Worm (Caenorhabditis elegans) whole organism, L1 larva: Measurements from ENCODE around the gene srd-36.

Experiments used
- F16B12.6 ChIP-seq: fragments of 150-350 bp; optimal IDR thresholded peaks from 2 replicates; lab custom pipeline; 2014; ENCODE audit warnings: missing biosample characterization, missing genetic modification characterization
- aly-2 ChIP-seq: fragments of 150-350 bp; optimal IDR thresholded peaks from 2 replicates; lab custom pipeline; 2014; ENCODE audit warnings: missing biosample characterization, missing genetic modification characterization
- ceh-82 ChIP-seq, 3 experiments: fragments of 150-350 bp in 1 of 3; sonication (generic microtip) in 2 of 3; optimal IDR thresholded peaks; 2 replicates each; lab custom pipeline; 2014 to 2017; ENCODE audit warnings: missing biosample characterization in 3 of 3, missing genetic modification characterization in 3 of 3
- ces-1 ChIP-seq: fragments of 150-350 bp; optimal IDR thresholded peaks from 2 replicates; lab custom pipeline; 2014; ENCODE audit warnings: missing biosample characterization, missing genetic modification reagents, missing genetic modification characterization
- dpl-1 ChIP-seq, 3 experiments: fragments of 150-350 bp in 2 of 3; sonication (generic microtip) in 1 of 3; optimal IDR thresholded peaks; 2 replicates each; lab custom pipeline; 2014 to 2017; ENCODE audit warnings: missing biosample characterization in 3 of 3, missing genetic modification characterization in 3 of 3, missing genetic modification reagents in 3 of 3
- dsc-1 ChIP-seq: sonication (generic microtip); optimal IDR thresholded peaks from 2 replicates; lab custom pipeline; 2016; ENCODE audit warnings: mild to moderate bottlenecking, missing genetic modification characterization, missing compliant biosample characterization
- efl-1 ChIP-seq, 4 experiments: fragments of 150-350 bp; optimal IDR thresholded peaks in 3 of 4; peaks in 1 of 4; 1 replicate in 1 of 4; 2 replicates in 3 of 4; lab custom pipeline; 2014; ENCODE audit warnings: missing biosample characterization in 2 of 4, missing genetic modification characterization in 2 of 4, missing genetic modification reagents in 2 of 4
- egl-27 ChIP-seq, 2 experiments: fragments of 150-350 bp in 1 of 2; sonication (generic microtip); optimal IDR thresholded peaks; 3 replicates each; lab custom pipeline; 2017 to 2018; ENCODE audit warnings: missing biosample characterization in 2 of 2, missing genetic modification characterization in 2 of 2, missing genetic modification reagents in 2 of 2
- elt-2 ChIP-seq: sonication (generic microtip); optimal IDR thresholded peaks from 2 replicates; lab custom pipeline; 2016; ENCODE audit warnings: missing genetic modification characterization, mild to moderate bottlenecking, inconsistent platforms, missing compliant biosample characterization, missing genetic modification reagents
- elt-3 ChIP-seq, 6 experiments: fragments of 150-350 bp in 1 of 6; sonication (generic microtip); optimal IDR thresholded peaks; 2 replicates each; lab custom pipeline; 2017 to 2018; ENCODE audit warnings: missing biosample characterization in 6 of 6, missing genetic modification characterization in 6 of 6, inconsistent platforms in 1 of 6
- fkh-10 ChIP-seq: sonication (generic microtip); optimal IDR thresholded peaks from 2 replicates; lab custom pipeline; 2017; ENCODE audit warnings: missing biosample characterization, missing genetic modification reagents, missing genetic modification characterization
- fkh-8 ChIP-seq: sonication (generic microtip); optimal IDR thresholded peaks from 2 replicates; lab custom pipeline; 2016; ENCODE audit warnings: mild to moderate bottlenecking, missing genetic modification characterization, missing compliant biosample characterization
- grh-1 ChIP-seq: fragments of 200-800 bp; sonication (Bioruptor generic); IDR thresholded peaks from 2 replicates; pipeline ENCODE4 v1.3.6; 2022; ENCODE audit warnings: missing genetic modification reagents, missing genetic modification characterization, missing compliant biosample characterization
- hlh-17 ChIP-seq: fragments of 200-800 bp; sonication (Bioruptor generic); optimal IDR thresholded peaks from 2 replicates; lab custom pipeline; 2018; ENCODE audit warnings: missing genetic modification characterization, mild to moderate bottlenecking, missing compliant biosample characterization, moderate library complexity, borderline replicate concordance
- irx-1 ChIP-seq: sonication (generic microtip); optimal IDR thresholded peaks from 2 replicates; lab custom pipeline; 2016; ENCODE audit warnings: missing genetic modification characterization, missing compliant biosample characterization
- isw-1 ChIP-seq: fragments of 200-800 bp; sonication (Bioruptor generic); IDR thresholded peaks from 2 replicates; pipeline ENCODE4 v1.3.6; 2022; ENCODE audit warnings: missing genetic modification characterization, missing compliant biosample characterization
- lin-13 ChIP-seq: fragments of 150-350 bp; optimal IDR thresholded peaks from 2 replicates; lab custom pipeline; 2014; ENCODE audit warnings: missing biosample characterization, missing genetic modification reagents, missing genetic modification characterization
- lin-14 ChIP-seq: fragments of 200-800 bp; sonication (Bioruptor generic); optimal IDR thresholded peaks from 2 replicates; lab custom pipeline; 2018; ENCODE audit warnings: mild to moderate bottlenecking, missing genetic modification characterization, moderate library complexity, missing compliant biosample characterization
- lin-15B ChIP-seq: fragments of 150-350 bp; sonication (generic microtip); optimal IDR thresholded peaks from 3 replicates; lab custom pipeline; 2014; ENCODE audit warnings: missing biosample characterization, missing genetic modification characterization
- lin-35 ChIP-seq, 2 experiments: fragments of 150-350 bp; optimal IDR thresholded peaks; 2 replicates each; lab custom pipeline; 2014; ENCODE audit warnings: missing biosample characterization in 2 of 2, missing genetic modification characterization in 2 of 2, missing genetic modification reagents in 2 of 2
- lir-3 ChIP-seq: sonication (generic microtip); optimal IDR thresholded peaks from 2 replicates; lab custom pipeline; 2016; ENCODE audit warnings: mild to moderate bottlenecking, missing genetic modification characterization, moderate library complexity, missing compliant biosample characterization; ENCODE audit not compliant: poor library complexity
- lsy-2 ChIP-seq, 2 experiments: fragments of 150-350 bp; optimal IDR thresholded peaks; 2 replicates each; lab custom pipeline; 2014; ENCODE audit warnings: missing biosample characterization in 2 of 2, missing genetic modification characterization in 2 of 2
- mab-9 ChIP-seq: fragments of 200-800 bp; sonication (Bioruptor generic); IDR thresholded peaks from 2 replicates; pipeline ENCODE4 v1.3.6; 2022; ENCODE audit warnings: missing genetic modification reagents, missing genetic modification characterization, missing compliant biosample characterization
- mdl-1 ChIP-seq, 2 experiments: fragments of 150-350 bp; optimal IDR thresholded peaks; 2 replicates each; lab custom pipeline; 2014 to 2017; ENCODE audit warnings: missing biosample characterization in 2 of 2, missing genetic modification characterization in 2 of 2, inconsistent platforms in 1 of 2
- mep-1 ChIP-seq: fragments of 150-350 bp; optimal IDR thresholded peaks from 2 replicates; lab custom pipeline; 2014; ENCODE audit warnings: missing biosample characterization, missing genetic modification characterization
- nhr-20 ChIP-seq: sonication (generic microtip); optimal IDR thresholded peaks from 2 replicates; lab custom pipeline; 2016; ENCODE audit warnings: mild to moderate bottlenecking, missing genetic modification characterization, missing compliant biosample characterization
- nhr-237 ChIP-seq: fragments of 150-350 bp; optimal IDR thresholded peaks from 2 replicates; lab custom pipeline; 2014; ENCODE audit warnings: missing biosample characterization, missing genetic modification characterization
- nhr-28 ChIP-seq: fragments of 150-350 bp; optimal IDR thresholded peaks from 2 replicates; lab custom pipeline; 2014; ENCODE audit warnings: missing biosample characterization, missing genetic modification characterization
- nhr-71 ChIP-seq: sonication (generic microtip); optimal IDR thresholded peaks from 2 replicates; lab custom pipeline; 2016; ENCODE audit warnings: mild to moderate bottlenecking, missing genetic modification characterization, moderate library complexity, missing compliant biosample characterization
- nhr-76 ChIP-seq: sonication (generic microtip); optimal IDR thresholded peaks from 2 replicates; lab custom pipeline; 2017; ENCODE audit warnings: missing biosample characterization, missing genetic modification characterization
- nhr-84 ChIP-seq: sonication (generic microtip); optimal IDR thresholded peaks from 2 replicates; lab custom pipeline; 2017; ENCODE audit warnings: missing biosample characterization, missing genetic modification characterization
- nhr-85 ChIP-seq: sonication (generic microtip); peaks from one replicate; lab custom pipeline; 2016; ENCODE audit warnings: missing genetic modification characterization, inconsistent platforms, missing compliant biosample characterization
- pag-3 ChIP-seq: sonication (generic microtip); optimal IDR thresholded peaks from 2 replicates; lab custom pipeline; 2017; ENCODE audit warnings: missing genetic modification characterization, mild to moderate bottlenecking, missing compliant biosample characterization, antibody characterized with exemption, borderline replicate concordance; ENCODE audit not compliant: insufficient read depth
- pax-3 ChIP-seq: fragments of 200-800 bp; sonication (Bioruptor generic); optimal IDR thresholded peaks from 2 replicates; lab custom pipeline; 2018; ENCODE audit warnings: mild to moderate bottlenecking, missing genetic modification characterization, moderate library complexity, missing compliant biosample characterization
- skn-1 ChIP-seq: fragments of 150-350 bp; optimal IDR thresholded peaks from 2 replicates; lab custom pipeline; 2014; ENCODE audit warnings: missing biosample characterization, missing genetic modification characterization
- snpc-4 ChIP-seq: fragments of 150-350 bp; optimal IDR thresholded peaks from 2 replicates; lab custom pipeline; 2014; ENCODE audit warnings: missing biosample characterization, missing genetic modification characterization
- snu-23 ChIP-seq: sonication (generic microtip); optimal IDR thresholded peaks from 2 replicates; lab custom pipeline; 2016; ENCODE audit warnings: missing genetic modification characterization, missing compliant biosample characterization
- sox-4 ChIP-seq: sonication (generic microtip); optimal IDR thresholded peaks from 2 replicates; lab custom pipeline; 2016; ENCODE audit warnings: missing genetic modification characterization, missing compliant biosample characterization
- tbx-2 ChIP-seq: sonication (generic microtip); optimal IDR thresholded peaks from 2 replicates; lab custom pipeline; 2016; ENCODE audit warnings: missing genetic modification characterization, missing compliant biosample characterization
- unc-30 ChIP-seq: sonication (generic microtip); optimal IDR thresholded peaks from 2 replicates; lab custom pipeline; 2017; ENCODE audit warnings: missing biosample characterization, missing genetic modification characterization
- vab-15 ChIP-seq: sonication (generic microtip); optimal IDR thresholded peaks from 2 replicates; lab custom pipeline; 2017; ENCODE audit warnings: missing genotype, mild to moderate bottlenecking, missing genetic modification characterization, missing compliant biosample characterization
- xbp-1 ChIP-seq: sonication (generic microtip); optimal IDR thresholded peaks from 2 replicates; lab custom pipeline; 2016; ENCODE audit warnings: missing genetic modification characterization, missing compliant biosample characterization
- zip-4 ChIP-seq: fragments of 200-800 bp; sonication (Bioruptor generic); optimal IDR thresholded peaks from 2 replicates; lab custom pipeline; 2018; ENCODE audit warnings: mild to moderate bottlenecking, missing genetic modification characterization, moderate library complexity, missing compliant biosample characterization

srd-36 gene

ce11 chrX:13249102-13249501 lies 45.5 kb downstream of the srd-36 start:
- peak; percentile 4 for TF ChIP-seq nhr-71 (tag; lab: Kevin White, UChicago)
- peak; percentile 39 for TF ChIP-seq fkh-8 (tag; lab: Kevin White, UChicago)
- no peak for TF ChIP-seq lin-35 (GFP tag; optimal IDR thresholded peaks at IDR 0.05; lab: Kevin White, UChicago)
- no peak for TF ChIP-seq efl-1 (optimal IDR thresholded peaks at IDR 0.05; lab: Kevin White, UChicago)
- no peak for TF ChIP-seq efl-1 (GFP tag; optimal IDR thresholded peaks at IDR 0.05 in 1 of 2; lab: Kevin White, UChicago)
- no peak for TF ChIP-seq skn-1 (tag; lab: Kevin White, UChicago)
- TF ChIP-seq elt-2 (tag; lab: Kevin White, UChicago): no peak
- no peak for TF ChIP-seq zip-4

ce11 chrX:13248265-13248664 lies 46.3 kb downstream of the srd-36 start, which contains the start of gene K08H2.7:
Gene K08H2.7, minus strand, starts transcription at chrX:13248437.
- TF ChIP-seq unc-30 (tag; lab: Kevin White, UChicago) (no peak), nhr-20 (tag; lab: Kevin White, UChicago) (peak; percentile 45), snu-23 (GFP tag; lab: Kevin White, UChicago) (peak; percentile 0), egl-27 (tag; optimal IDR thresholded peaks at IDR 0.05; lab: Kevin White, UChicago) (no peak), nhr-85 (tag; lab: Kevin White, UChicago) (peak; percentile 87), lin-14 (GFP tag; lab: Kevin White, UChicago) (peak; percentile 60), mab-9 (GFP tag; lab: Robert Waterston, UW) (no peak), nhr-71 (tag; lab: Kevin White, UChicago) (peak; percentile 25), dsc-1 (tag; lab: Kevin White, UChicago) (no peak)
- TF ChIP-seq, all 84 proteins: peak for 5

- peak in 1 of 2 experiments; percentile 29 for TF ChIP-seq lin-35 (GFP tag; optimal IDR thresholded peaks at IDR 0.05; lab: Kevin White, UChicago)
- TF ChIP-seq snpc-4 (tag; lab: Kevin White, UChicago): no peak
- TF ChIP-seq ceh-82 (tag; optimal IDR thresholded peaks at IDR 0.05; lab: Kevin White, UChicago): no peak
- TF ChIP-seq nhr-237 (tag; lab: Kevin White, UChicago): no peak
- no peak for TF ChIP-seq tbx-2 (tag; lab: Kevin White, UChicago)
- TF ChIP-seq elt-2 (tag; lab: Kevin White, UChicago): peak; percentile 58
- no peak for TF ChIP-seq pax-3 (tag; lab: Kevin White, UChicago)
- no peak for TF ChIP-seq efl-1 (optimal IDR thresholded peaks at IDR 0.05; lab: Kevin White, UChicago)
- TF ChIP-seq efl-1 (GFP tag; optimal IDR thresholded peaks at IDR 0.05 in 1 of 2; lab: Kevin White, UChicago): peak in 1 of 2 experiments; percentile 78
- peak in 1 of 2 experiments; percentile 6 for TF ChIP-seq mdl-1 (tag; optimal IDR thresholded peaks at IDR 0.05; lab: Kevin White, UChicago)
- no peak for TF ChIP-seq hlh-17 (GFP tag; lab: Kevin White, UChicago)
- no peak for TF ChIP-seq lin-13 (GFP tag; lab: Kevin White, UChicago)
Observed at ce11 chrX:13247614-13248013, 47.0 kb downstream of the srd-36 start.

ce11 chrX:13246668-13247358 lies 47.8 kb downstream of the srd-36 start:
- TF ChIP-seq nhr-85 (tag; lab: Kevin White, UChicago): peak; percentile 86
- no peak for TF ChIP-seq egl-27 (tag; optimal IDR thresholded peaks at IDR 0.05; lab: Kevin White, UChicago)
- TF ChIP-seq ceh-82 (tag; optimal IDR thresholded peaks at IDR 0.05; lab: Kevin White, UChicago): no peak
- TF ChIP-seq grh-1 (GFP tag; lab: Robert Waterston, UW): no peak
- no peak for TF ChIP-seq nhr-76 (tag; lab: Kevin White, UChicago)
- TF ChIP-seq pag-3: no peak
- TF ChIP-seq ces-1 (GFP tag; lab: Kevin White, UChicago): no peak
- TF ChIP-seq lsy-2 (tag; optimal IDR thresholded peaks at IDR 0.05; lab: Kevin White, UChicago): peak in 1 of 2 experiments; percentile 61
- TF ChIP-seq F16B12.6 (tag; lab: Kevin White, UChicago): no peak
- no peak for TF ChIP-seq sox-4 (tag; lab: Kevin White, UChicago)
- no peak for TF ChIP-seq aly-2 (tag; lab: Kevin White, UChicago)
- peak in 2 of 6 experiments; percentile 7 to 24 for TF ChIP-seq elt-3 (tag; optimal IDR thresholded peaks at IDR 0.05; lab: Kevin White, UChicago)
- TF ChIP-seq vab-15 (tag; lab: Kevin White, UChicago): no peak
- TF ChIP-seq lir-3 (tag; lab: Kevin White, UChicago): no peak
- TF ChIP-seq lin-15B (tag; lab: Kevin White, UChicago): no peak
- no peak for TF ChIP-seq irx-1 (tag; lab: Kevin White, UChicago)
- no peak for TF ChIP-seq isw-1 (GFP tag; lab: Robert Waterston, UW)
- no peak for TF ChIP-seq mep-1
- TF ChIP-seq dpl-1 (GFP tag; optimal IDR thresholded peaks at IDR 0.05; lab: Kevin White, UChicago): peak in 1 of 3 experiments; percentile 5
- no peak for TF ChIP-seq xbp-1 (tag; lab: Kevin White, UChicago)
- TF ChIP-seq nhr-28 (tag; lab: Kevin White, UChicago): no peak
- TF ChIP-seq nhr-84 (tag; lab: Kevin White, UChicago): no peak
- no peak for TF ChIP-seq unc-30 (tag; lab: Kevin White, UChicago)
- no peak for TF ChIP-seq mab-9 (GFP tag; lab: Robert Waterston, UW)
- TF ChIP-seq fkh-10 (GFP tag; lab: Kevin White, UChicago): no peak
